Fruit fly (Drosophila melanogaster) whole organism, embryonic: Measurements from ENCODE around the gene Alh.
A peak's percentile ranks its signal among the peaks of the same experiment; 100 is the strongest.

ENCODE experiments used
- Atf6 ChIP-seq: fragments of 200-800 bp; sonication (Bioruptor generic); IDR thresholded peaks from 2 replicates; pipeline ENCODE4 v1.3.6; 2022; ENCODE audit warnings: missing biosample characterization, missing genetic modification characterization
- Bgb ChIP-seq: fragments of 200-800 bp; sonication (Bioruptor generic); IDR thresholded peaks from 2 replicates; pipeline ENCODE4 v1.3.6; 2022; ENCODE audit warnings: missing biosample characterization, missing genetic modification characterization; ENCODE audit not compliant: partially characterized antibody
- CG12219 ChIP-seq: fragments of 200-800 bp; sonication (Bioruptor generic); optimal IDR thresholded peaks from 3 replicates; lab custom pipeline; 2018; ENCODE audit warnings: missing biosample characterization, mild to moderate bottlenecking, missing genetic modification characterization
- CG13287 ChIP-seq: fragments of 200-800 bp; sonication (Bioruptor generic); IDR thresholded peaks from 2 replicates; pipeline ENCODE4 v1.3.6; 2022; ENCODE audit warnings: missing biosample characterization, missing genetic modification characterization; ENCODE audit not compliant: partially characterized antibody
- CG13296 ChIP-seq: fragments of 200-800 bp; sonication (Bioruptor generic); optimal IDR thresholded peaks from 3 replicates; lab custom pipeline; 2018; ENCODE audit warnings: missing biosample characterization, mild to moderate bottlenecking, missing genetic modification characterization
- CG13424 ChIP-seq: fragments of 200-800 bp; sonication (Bioruptor generic); optimal IDR thresholded peaks from 2 replicates; lab custom pipeline; 2019; ENCODE audit warnings: missing biosample characterization, mild to moderate bottlenecking, missing genetic modification characterization, moderate library complexity
- CG13624 ChIP-seq: fragments of 200-800 bp; sonication (Bioruptor generic); optimal IDR thresholded peaks from 2 replicates; lab custom pipeline; 2016; ENCODE audit warnings: missing biosample characterization, missing genetic modification characterization
- CG13894 ChIP-seq: fragments of 200-800 bp; sonication (Bioruptor generic); optimal IDR thresholded peaks from 3 replicates; lab custom pipeline; 2018; ENCODE audit warnings: missing biosample characterization, mild to moderate bottlenecking, missing genetic modification characterization, moderate library complexity
- CG14441 ChIP-seq: fragments of 200-800 bp; sonication (Bioruptor generic); IDR thresholded peaks from 2 replicates; pipeline ENCODE4 v1.3.6; 2022; ENCODE audit warnings: missing biosample characterization, missing genetic modification characterization
- CG15479 ChIP-seq: fragments of 200-800 bp; sonication (Bioruptor generic); optimal IDR thresholded peaks from 3 replicates; lab custom pipeline; 2019; ENCODE audit warnings: missing biosample characterization, mild to moderate bottlenecking, missing genetic modification characterization, moderate library complexity
- CG17186 ChIP-seq: fragments of 200-800 bp; sonication (Bioruptor generic); optimal IDR thresholded peaks from 3 replicates; lab custom pipeline; 2017; ENCODE audit warnings: missing biosample characterization, missing genetic modification reagents, missing genetic modification characterization
- CG2120 ChIP-seq: fragments of 200-800 bp; sonication (Bioruptor generic); optimal IDR thresholded peaks from 3 replicates; lab custom pipeline; 2016; ENCODE audit warnings: missing biosample characterization, missing genetic modification characterization
- CG32767 ChIP-seq: fragments of 200-800 bp; sonication (Bioruptor generic); IDR thresholded peaks from 2 replicates; pipeline ENCODE4 v1.3.6; 2022; ENCODE audit warnings: missing biosample characterization, missing genetic modification characterization
- CG3726 ChIP-seq: fragments of 200-800 bp; sonication (Bioruptor generic); IDR thresholded peaks from 3 replicates; pipeline ENCODE4, ENCODE4 v1.3.6; 2022; ENCODE audit warnings: missing biosample characterization, missing genetic modification characterization
- CG3838 ChIP-seq: fragments of 200-800 bp; sonication (Bioruptor generic); optimal IDR thresholded peaks from 3 replicates; lab custom pipeline; 2016; ENCODE audit warnings: missing biosample characterization, missing genetic modification characterization
- CG6689 ChIP-seq: fragments of 200-800 bp; sonication (Bioruptor generic); IDR thresholded peaks from 2 replicates; pipeline ENCODE4 v1.3.6; 2022; ENCODE audit warnings: missing biosample characterization, missing genetic modification characterization
- CG6854 ChIP-seq: fragments of 200-800 bp; sonication (Bioruptor generic); optimal IDR thresholded peaks from 3 replicates; lab custom pipeline; 2017; ENCODE audit warnings: missing biosample characterization, mild to moderate bottlenecking, missing genetic modification characterization
- CG8290 ChIP-seq, 3 experiments: fragments of 200-800 bp; sonication (Bioruptor generic); optimal IDR thresholded peaks; 2 replicates each; lab custom pipeline; 2016 to 2019; ENCODE audit warnings: missing biosample characterization in 3 of 3, missing genetic modification characterization in 3 of 3, mild to moderate bottlenecking in 2 of 3, moderate library complexity in 1 of 3
- Deaf1 ChIP-seq: fragments of 200-800 bp; optimal IDR thresholded peaks from 3 replicates; lab custom pipeline; 2019; ENCODE audit warnings: missing biosample characterization, mild to moderate bottlenecking, missing genetic modification characterization, moderate library complexity
- Doc3 ChIP-seq: fragments of 200-800 bp; sonication (Bioruptor generic); IDR thresholded peaks from 3 replicates; pipeline ENCODE4 v1.3.6; 2022; ENCODE audit warnings: missing biosample characterization, missing genetic modification characterization; ENCODE audit not compliant: partially characterized antibody
- Ets65A ChIP-seq: fragments of 200-800 bp; sonication (Bioruptor generic); peaks from one replicate; lab custom pipeline; 2016; ENCODE audit warnings: missing biosample characterization, missing genetic modification characterization
- Fer1 ChIP-seq: fragments of 200-800 bp; sonication (Bioruptor generic); optimal IDR thresholded peaks from 2 replicates; lab custom pipeline; 2017; ENCODE audit warnings: missing biosample characterization, mild to moderate bottlenecking, missing genetic modification characterization
- H2.0 ChIP-seq: fragments of 200-800 bp; sonication (Bioruptor generic); IDR thresholded peaks from 2 replicates; pipeline ENCODE4 v1.3.6; 2022; ENCODE audit warnings: missing biosample characterization, missing genetic modification characterization
- Hsf ChIP-seq: fragments of 200-800 bp; sonication (Bioruptor generic); optimal IDR thresholded peaks from 3 replicates; lab custom pipeline; 2016; ENCODE audit warnings: missing biosample characterization, missing genetic modification characterization
- NC2α ChIP-seq: fragments of 200-800 bp; sonication (Bioruptor generic); optimal IDR thresholded peaks from 2 replicates; lab custom pipeline; 2016; ENCODE audit warnings: missing biosample characterization, missing genetic modification characterization
- NfI ChIP-seq: fragments of 200-800 bp; sonication (Bioruptor generic); optimal IDR thresholded peaks from 3 replicates; lab custom pipeline; 2018; ENCODE audit warnings: missing biosample characterization, mild to moderate bottlenecking, missing genetic modification characterization, moderate library complexity
- TFAM ChIP-seq: fragments of 200-800 bp; sonication (Bioruptor generic); optimal IDR thresholded peaks from 2 replicates; lab custom pipeline; 2017; ENCODE audit warnings: missing biosample characterization, missing genetic modification characterization, inconsistent platforms
- ap ChIP-seq: fragments of 200-800 bp; sonication (Bioruptor generic); IDR thresholded peaks from 2 replicates; pipeline ENCODE4 v1.3.6; 2022; ENCODE audit warnings: missing biosample characterization, missing genetic modification characterization
- ash1 ChIP-seq: fragments of 200-800 bp; sonication (Bioruptor generic); optimal IDR thresholded peaks from 2 replicates; lab custom pipeline; 2018; ENCODE audit warnings: missing biosample characterization, mild to moderate bottlenecking, missing genetic modification characterization
- crol ChIP-seq: fragments of 200-800 bp; sonication (Bioruptor generic); IDR thresholded peaks from 2 replicates; pipeline ENCODE4 v1.3.6; 2022; ENCODE audit warnings: missing biosample characterization, missing genetic modification characterization
- cwo ChIP-seq: fragments of 200-800 bp; sonication (Bioruptor generic); optimal IDR thresholded peaks from 3 replicates; lab custom pipeline; 2017; ENCODE audit warnings: missing biosample characterization, missing genetic modification characterization, mild to moderate bottlenecking, moderate library complexity, missing genetic modification reagents
- emc ChIP-seq: fragments of 200-800 bp; sonication (Bioruptor generic); optimal IDR thresholded peaks from 2 replicates; lab custom pipeline; 2016; ENCODE audit warnings: missing biosample characterization, missing genetic modification characterization
- ewg ChIP-seq: fragments of 200-800 bp; sonication (Bioruptor generic); optimal IDR thresholded peaks from 3 replicates; lab custom pipeline; 2017; ENCODE audit warnings: mild to moderate bottlenecking, missing biosample characterization, missing genetic modification reagents, missing genetic modification characterization
- ftz-f1 ChIP-seq: fragments of 200-800 bp; sonication (Bioruptor generic); optimal IDR thresholded peaks from 2 replicates; lab custom pipeline; 2016; ENCODE audit warnings: missing biosample characterization, missing genetic modification characterization
- gro ChIP-seq: fragments of 200-800 bp; sonication (Bioruptor generic); optimal IDR thresholded peaks from 2 replicates; lab custom pipeline; 2016; ENCODE audit warnings: missing biosample characterization, missing genetic modification characterization
- gsb ChIP-seq: fragments of 200-800 bp; sonication (Bioruptor generic); IDR thresholded peaks from 2 replicates; pipeline ENCODE4 v1.3.6; 2022; ENCODE audit warnings: missing biosample characterization, missing genetic modification characterization
- mirr ChIP-seq: fragments of 200-800 bp; sonication (Bioruptor generic); optimal IDR thresholded peaks from 3 replicates; lab custom pipeline; 2018; ENCODE audit warnings: missing biosample characterization, mild to moderate bottlenecking, missing genetic modification characterization
- nau ChIP-seq: fragments of 200-800 bp; sonication (Bioruptor generic); optimal IDR thresholded peaks from 3 replicates; lab custom pipeline; 2017; ENCODE audit warnings: missing biosample characterization, mild to moderate bottlenecking, missing genetic modification characterization, missing genetic modification reagents
- oc ChIP-seq: fragments of 200-800 bp; sonication (Bioruptor generic); optimal IDR thresholded peaks from 2 replicates; lab custom pipeline; 2018; ENCODE audit warnings: missing biosample characterization, mild to moderate bottlenecking, missing genetic modification characterization, moderate library complexity
- onecut ChIP-seq: fragments of 200-800 bp; sonication (Bioruptor generic); IDR thresholded peaks from 2 replicates; pipeline ENCODE4 v1.3.6; 2022; ENCODE audit warnings: missing biosample characterization, missing genetic modification characterization
- pros ChIP-seq: fragments of 200-800 bp; sonication (Bioruptor generic); optimal IDR thresholded peaks from 3 replicates; lab custom pipeline; 2019; ENCODE audit warnings: missing biosample characterization, mild to moderate bottlenecking, missing genetic modification characterization, moderate library complexity
- row ChIP-seq: fragments of 200-800 bp; sonication (Bioruptor generic); IDR thresholded peaks from 3 replicates; pipeline ENCODE4 v1.3.6; 2022; ENCODE audit warnings: missing biosample characterization, missing genetic modification characterization
- sima ChIP-seq: fragments of 200-800 bp; sonication (Bioruptor generic); optimal IDR thresholded peaks from 2 replicates; lab custom pipeline; 2016; ENCODE audit warnings: missing biosample characterization, missing genetic modification characterization
- sna ChIP-seq: fragments of 200-800 bp; sonication (Bioruptor generic); IDR thresholded peaks from 2 replicates; pipeline ENCODE4 v1.3.6; 2022; ENCODE audit warnings: missing biosample characterization, missing genetic modification characterization; ENCODE audit not compliant: partially characterized antibody
- sob ChIP-seq: fragments of 200-800 bp; sonication (Bioruptor generic); IDR thresholded peaks from 2 replicates; pipeline ENCODE4 v1.3.6; 2022; ENCODE audit warnings: missing biosample characterization, missing genetic modification characterization
- sug ChIP-seq: fragments of 200-800 bp; optimal IDR thresholded peaks from 2 replicates; lab custom pipeline; 2019; ENCODE audit warnings: missing biosample characterization, mild to moderate bottlenecking, missing genetic modification characterization, moderate library complexity
- vfl ChIP-seq: fragments of 200-800 bp; sonication (Bioruptor generic); optimal IDR thresholded peaks from 2 replicates; lab custom pipeline; 2016; ENCODE audit warnings: missing biosample characterization, missing genetic modification characterization
- z ChIP-seq: fragments of 200-800 bp; sonication (Bioruptor generic); IDR thresholded peaks from 3 replicates; pipeline ENCODE4 v1.3.6; 2022; ENCODE audit warnings: missing biosample characterization, missing genetic modification characterization
- zf30C ChIP-seq: fragments of 200-800 bp; sonication (Bioruptor generic); optimal IDR thresholded peaks from 3 replicates; lab custom pipeline; 2018; ENCODE audit warnings: missing biosample characterization, mild to moderate bottlenecking, missing genetic modification characterization

Alh gene

DNA sequence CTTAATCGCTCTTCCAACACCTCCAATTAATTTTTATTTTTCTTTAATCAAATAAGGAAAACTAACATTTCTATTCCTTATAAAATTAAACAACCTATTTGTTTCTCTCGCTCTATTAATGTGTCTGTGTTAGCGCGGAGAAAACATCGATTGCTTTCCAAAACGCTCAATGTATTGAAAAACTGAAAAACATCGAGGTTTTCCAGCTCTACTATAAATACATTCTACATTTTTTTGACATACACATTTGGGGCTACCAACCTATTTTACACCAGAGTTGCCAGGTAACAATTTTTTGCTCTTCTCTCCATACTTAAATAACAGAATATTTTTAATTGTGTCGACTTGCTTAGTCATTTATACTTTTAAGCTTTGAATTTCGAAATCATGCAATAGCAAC, 32.1 kb downstream of the Alh start (continued):
- TF ChIP-seq sna (GFP tag; lab: Robert Waterston, UW), result peak; percentile 44
- peak; percentile 3 for TF ChIP-seq CG17186
- peak; percentile 27 for TF ChIP-seq CG13424
- TF ChIP-seq gsb, result no peak
- TF ChIP-seq NfI (GFP tag; lab: Kevin White, UChicago), result peak; percentile 10
- no peak for TF ChIP-seq CG6689 (GFP tag; lab: Robert Waterston, UW)
- TF ChIP-seq, all 482 proteins: peak for 143

DNA sequence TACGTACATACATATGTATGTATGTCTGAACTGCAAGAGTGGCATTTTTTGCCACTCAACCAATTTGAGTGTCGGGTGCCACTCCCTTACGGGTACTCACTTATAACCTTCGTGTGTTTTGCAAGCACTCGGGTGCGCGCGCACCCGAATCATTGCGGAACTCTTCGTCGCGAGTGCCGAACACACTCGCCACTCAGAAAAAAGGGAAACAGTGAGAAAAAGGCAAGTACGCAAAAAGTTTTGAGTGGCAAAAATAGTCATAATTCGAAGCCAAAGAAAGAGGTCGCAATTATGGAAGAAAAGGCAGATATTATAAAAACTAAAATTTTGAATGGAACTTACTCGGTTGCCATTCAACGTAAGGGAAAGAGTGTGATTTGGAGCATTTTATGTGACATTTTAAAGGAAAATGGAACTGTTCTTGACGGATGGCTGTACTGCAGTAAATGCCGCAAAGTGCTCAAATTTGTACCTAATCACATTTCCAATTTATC, 33.6 kb downstream of the Alh start:
- no peak for TF ChIP-seq vfl (GFP tag; lab: Kevin White, UChicago)
- no peak for TF ChIP-seq Bgb (GFP tag; lab: Robert Waterston, UW)
- no peak for TF ChIP-seq oc (tag; lab: Kevin White, UChicago)
- peak; percentile 37 for TF ChIP-seq Fer1 (GFP tag; lab: Kevin White, UChicago)
- peak; percentile 33 for TF ChIP-seq cwo (GFP tag; lab: Kevin White, UChicago)
- TF ChIP-seq CG12219 (GFP tag; lab: Kevin White, UChicago), result no peak
- peak; percentile 69 for TF ChIP-seq ftz-f1 (GFP tag; lab: Kevin White, UChicago)
- 0 out of 2 replicates have a peak, but pooled peaks have one; percentile 20 for TF ChIP-seq CG32767 (GFP tag; lab: Robert Waterston, UW)
- TF ChIP-seq H2.0 (GFP tag; lab: Robert Waterston, UW), result no peak
- 0 out of 3 replicates have a peak, but pooled peaks have one; percentile 6 for TF ChIP-seq row (GFP tag; lab: Robert Waterston, UW)
- TF ChIP-seq gro (GFP tag; lab: Kevin White, UChicago), result peak; percentile 16
- peak; percentile 35; the same call in 1 of the 2 replicates for TF ChIP-seq onecut (GFP tag; lab: Robert Waterston, UW)
- TF ChIP-seq nau, result no peak
- peak; percentile 40 for TF ChIP-seq sug (tag; lab: Kevin White, UChicago)
- TF ChIP-seq CG14441 (GFP tag; lab: Robert Waterston, UW), result 0 out of 2 replicates have a peak, but pooled peaks have one; percentile 7
- peak; percentile 52 for TF ChIP-seq zf30C (GFP tag; lab: Kevin White, UChicago)
- TF ChIP-seq CG3726, result no peak
- no peak for TF ChIP-seq Hsf (GFP tag; lab: Kevin White, UChicago)
- no peak for TF ChIP-seq CG8290 (GFP tag; optimal IDR thresholded peaks at IDR 0.05; lab: Kevin White, UChicago)
- peak in 1 of 2 experiments; percentile 48 for TF ChIP-seq CG8290 (tag; optimal IDR thresholded peaks at IDR 0.05; lab: Kevin White, UChicago)
- TF ChIP-seq CG13287 (GFP tag; lab: Robert Waterston, UW), result peak; percentile 21; the same call in 1 of the 2 replicates
- TF ChIP-seq NC2α, result no peak
- TF ChIP-seq TFAM, result no peak
- TF ChIP-seq sima (GFP tag; lab: Kevin White, UChicago), result no peak
- TF ChIP-seq ap (GFP tag; lab: Robert Waterston, UW), result no peak
- TF ChIP-seq z (GFP tag; lab: Robert Waterston, UW), result peak; percentile 90
- TF ChIP-seq pros (GFP tag; lab: Kevin White, UChicago), result peak; percentile 36
- TF ChIP-seq CG13894, result peak; percentile 31
- no peak for TF ChIP-seq mirr (GFP tag; lab: Kevin White, UChicago)
- no peak for TF ChIP-seq CG3838 (GFP tag; lab: Kevin White, UChicago)
- TF ChIP-seq emc, result no peak
- peak; percentile 81 for TF ChIP-seq CG15479 (GFP tag; lab: Kevin White, UChicago)
- peak; percentile 33 for TF ChIP-seq ash1
- no peak for TF ChIP-seq crol (GFP tag; lab: Robert Waterston, UW)
- TF ChIP-seq sob (GFP tag; lab: Robert Waterston, UW), result 0 out of 2 replicates have a peak, but pooled peaks have one; percentile 15
- peak; percentile 31 for TF ChIP-seq CG6854
- TF ChIP-seq ewg (GFP tag; lab: Kevin White, UChicago), result peak; percentile 59
- TF ChIP-seq Deaf1 (tag; lab: Kevin White, UChicago), result peak; percentile 97
- TF ChIP-seq Atf6 (GFP tag; lab: Robert Waterston, UW), result 0 out of 2 replicates have a peak, but pooled peaks have one; percentile 7
- TF ChIP-seq Ets65A (GFP tag; lab: Kevin White, UChicago), result peak; percentile 65
- TF ChIP-seq CG13296, result peak; percentile 3
- no peak for TF ChIP-seq Doc3
- peak; percentile 33 for TF ChIP-seq CG13624 (GFP tag; lab: Kevin White, UChicago)
- TF ChIP-seq CG2120 (GFP tag; lab: Kevin White, UChicago), result peak; percentile 20
